Fruit fly (Drosophila melanogaster) whole organism, embryonic: ENCODE data around the gene WASp.

ENCODE experiments used
- B-H2 ChIP-seq: fragments of 200-800 bp; sonication (Bioruptor generic); optimal IDR thresholded peaks from 2 replicates; lab custom pipeline; 2018; ENCODE audit warnings: missing biosample characterization, mild to moderate bottlenecking, missing genetic modification characterization
- BtbVII ChIP-seq: fragments of 200-800 bp; sonication (Bioruptor generic); optimal IDR thresholded peaks from 3 replicates; lab custom pipeline; 2017; ENCODE audit warnings: missing biosample characterization, mild to moderate bottlenecking, missing genetic modification characterization
- CG10543 ChIP-seq: fragments of 200-800 bp; sonication (Bioruptor generic); optimal IDR thresholded peaks from 3 replicates; lab custom pipeline; 2017; ENCODE audit warnings: missing biosample characterization, mild to moderate bottlenecking, missing genetic modification characterization, moderate library complexity
- CG11247 ChIP-seq: fragments of 200-800 bp; sonication (Bioruptor generic); IDR thresholded peaks from 2 replicates; pipeline ENCODE4 v1.3.6; 2022; ENCODE audit warnings: missing biosample characterization, missing genetic modification characterization
- CG13296 ChIP-seq: fragments of 200-800 bp; sonication (Bioruptor generic); optimal IDR thresholded peaks from 3 replicates; lab custom pipeline; 2018; ENCODE audit warnings: missing biosample characterization, mild to moderate bottlenecking, missing genetic modification characterization
- CG15479 ChIP-seq: fragments of 200-800 bp; sonication (Bioruptor generic); optimal IDR thresholded peaks from 3 replicates; lab custom pipeline; 2019; ENCODE audit warnings: missing biosample characterization, mild to moderate bottlenecking, missing genetic modification characterization, moderate library complexity
- CG17612 ChIP-seq: fragments of 200-800 bp; sonication (Bioruptor generic); IDR thresholded peaks from 2 replicates; pipeline ENCODE4 v1.3.6; 2022; ENCODE audit warnings: missing biosample characterization, missing genetic modification characterization
- CG18011 ChIP-seq: fragments of 200-800 bp; sonication (Bioruptor generic); optimal IDR thresholded peaks from 2 replicates; lab custom pipeline; 2017; ENCODE audit warnings: missing biosample characterization, missing genetic modification characterization, mild to moderate bottlenecking, moderate library complexity, missing genotype
- CG18262 ChIP-seq: fragments of 200-800 bp; optimal IDR thresholded peaks from 3 replicates; lab custom pipeline; 2019; ENCODE audit warnings: missing biosample characterization, mild to moderate bottlenecking, missing genetic modification characterization, moderate library complexity
- CG2678 ChIP-seq: fragments of 200-800 bp; sonication (Bioruptor generic); optimal IDR thresholded peaks from 3 replicates; lab custom pipeline; 2019; ENCODE audit warnings: missing biosample characterization, mild to moderate bottlenecking, missing genetic modification characterization, moderate library complexity
- CG30020 ChIP-seq: fragments of 200-800 bp; optimal IDR thresholded peaks from 2 replicates; lab custom pipeline; 2019; ENCODE audit warnings: missing biosample characterization, mild to moderate bottlenecking, missing genetic modification characterization, moderate library complexity
- CG4707 ChIP-seq: fragments of 200-800 bp; sonication (Bioruptor generic); optimal IDR thresholded peaks from 2 replicates; lab custom pipeline; 2018; ENCODE audit warnings: missing biosample characterization, mild to moderate bottlenecking, missing genetic modification characterization, moderate library complexity
- CG6175 ChIP-seq: fragments of 200-800 bp; sonication (Bioruptor generic); IDR thresholded peaks from 3 replicates; pipeline ENCODE4 v1.3.6; 2022; ENCODE audit warnings: missing biosample characterization, missing genetic modification characterization
- CG7839 ChIP-seq: fragments of 200-800 bp; sonication (Bioruptor generic); optimal IDR thresholded peaks from 3 replicates; lab custom pipeline; 2018; ENCODE audit warnings: missing biosample characterization, mild to moderate bottlenecking, missing genetic modification characterization, moderate library complexity
- Chrac-16 ChIP-seq: fragments of 200-800 bp; sonication (Bioruptor generic); optimal IDR thresholded peaks from 3 replicates; lab custom pipeline; 2016; ENCODE audit warnings: missing biosample characterization, missing genetic modification characterization
- Dip3 ChIP-seq: fragments of 200-800 bp; sonication (Bioruptor generic); optimal IDR thresholded peaks from 3 replicates; lab custom pipeline; 2016; ENCODE audit warnings: missing biosample characterization, missing genetic modification characterization
- Doc3 ChIP-seq: fragments of 200-800 bp; sonication (Bioruptor generic); IDR thresholded peaks from 3 replicates; pipeline ENCODE4 v1.3.6; 2022; ENCODE audit warnings: missing biosample characterization, missing genetic modification characterization; ENCODE audit not compliant: partially characterized antibody
- E2f1 ChIP-seq: fragments of 200-800 bp; sonication (Bioruptor generic); IDR thresholded peaks from 2 replicates; pipeline ENCODE4 v1.3.6; 2022; ENCODE audit warnings: missing biosample characterization, missing genetic modification characterization
- H2.0 ChIP-seq: fragments of 200-800 bp; sonication (Bioruptor generic); IDR thresholded peaks from 2 replicates; pipeline ENCODE4 v1.3.6; 2022; ENCODE audit warnings: missing biosample characterization, missing genetic modification characterization
- HLH54F ChIP-seq: fragments of 200-800 bp; sonication (Bioruptor generic); optimal IDR thresholded peaks from 3 replicates; lab custom pipeline; 2016; ENCODE audit warnings: missing biosample characterization, missing genetic modification characterization
- Hr3 ChIP-seq: fragments of 200-800 bp; sonication (Bioruptor generic); optimal IDR thresholded peaks from 3 replicates; lab custom pipeline; 2016; ENCODE audit warnings: missing biosample characterization, missing genetic modification characterization
- Jarid2 ChIP-seq: fragments of 200-800 bp; sonication (Bioruptor generic); optimal IDR thresholded peaks from 3 replicates; lab custom pipeline; 2017; ENCODE audit warnings: mild to moderate bottlenecking, missing biosample characterization, missing genetic modification reagents, missing genetic modification characterization
- Lim3 ChIP-seq: fragments of 200-800 bp; sonication (Bioruptor generic); IDR thresholded peaks from 2 replicates; pipeline ENCODE4 v1.3.6; 2022; ENCODE audit warnings: missing biosample characterization, missing genetic modification characterization
- Neu2 ChIP-seq: fragments of 200-800 bp; sonication (Bioruptor generic); optimal IDR thresholded peaks from 3 replicates; lab custom pipeline; 2016; ENCODE audit warnings: missing biosample characterization, missing genetic modification characterization, borderline replicate concordance
- Pdp1 ChIP-seq, 2 experiments: fragments of 200-800 bp; sonication (Bioruptor generic); optimal IDR thresholded peaks; 3 replicates each; lab custom pipeline; 2016; ENCODE audit warnings: missing biosample characterization in 2 of 2, missing genetic modification characterization in 2 of 2, mild to moderate bottlenecking in 1 of 2, moderate library complexity in 1 of 2
- Ptx1 ChIP-seq: fragments of 200-800 bp; sonication (Bioruptor generic); IDR thresholded peaks from 2 replicates; pipeline ENCODE4 v1.3.6; 2022; ENCODE audit warnings: missing biosample characterization, missing genetic modification characterization
- Six4 ChIP-seq: fragments of 200-800 bp; sonication (Bioruptor generic); optimal IDR thresholded peaks from 2 replicates; lab custom pipeline; 2016; ENCODE audit warnings: missing biosample characterization, missing genetic modification characterization
- Taf1 ChIP-seq: fragments of 200-800 bp; sonication (Bioruptor generic); IDR thresholded peaks from 2 replicates; pipeline ENCODE4 v1.3.6; 2022; ENCODE audit warnings: missing biosample characterization, missing genetic modification characterization
- ab ChIP-seq: fragments of 200-800 bp; sonication (Bioruptor generic); optimal IDR thresholded peaks from 2 replicates; lab custom pipeline; 2016; ENCODE audit warnings: missing biosample characterization, missing genetic modification characterization
- al ChIP-seq: fragments of 200-800 bp; sonication (Bioruptor generic); IDR thresholded peaks from 2 replicates; pipeline ENCODE4 v1.3.6; 2022; ENCODE audit warnings: missing biosample characterization, missing genetic modification characterization
- ash1 ChIP-seq: fragments of 200-800 bp; sonication (Bioruptor generic); optimal IDR thresholded peaks from 2 replicates; lab custom pipeline; 2018; ENCODE audit warnings: missing biosample characterization, mild to moderate bottlenecking, missing genetic modification characterization
- bab2 ChIP-seq: fragments of 200-800 bp; sonication (Bioruptor generic); optimal IDR thresholded peaks from 2 replicates; lab custom pipeline; 2016; ENCODE audit warnings: missing biosample characterization, missing genetic modification characterization
- croc ChIP-seq: fragments of 200-800 bp; sonication (Bioruptor generic); conservative IDR thresholded peaks from 3 replicates; pipeline ENCODE4 v1.3.6; 2022; ENCODE audit warnings: missing biosample characterization, missing genetic modification characterization
- grau ChIP-seq: fragments of 200-800 bp; optimal IDR thresholded peaks from 3 replicates; lab custom pipeline; 2019; ENCODE audit warnings: missing biosample characterization, mild to moderate bottlenecking, missing genetic modification characterization, moderate library complexity
- her ChIP-seq: fragments of 200-800 bp; sonication (Bioruptor generic); optimal IDR thresholded peaks from 2 replicates; lab custom pipeline; 2016; ENCODE audit warnings: missing biosample characterization, missing genetic modification characterization
- nerfin-1 ChIP-seq: fragments of 200-800 bp; sonication (Bioruptor generic); optimal IDR thresholded peaks from 3 replicates; lab custom pipeline; 2019; ENCODE audit warnings: missing biosample characterization, mild to moderate bottlenecking, missing genetic modification characterization, moderate library complexity
- otp ChIP-seq: fragments of 200-800 bp; sonication (Bioruptor generic); IDR thresholded peaks from 3 replicates; pipeline ENCODE4, ENCODE4 v1.3.6; 2022; ENCODE audit warnings: missing biosample characterization, missing genetic modification characterization
- sna ChIP-seq: fragments of 200-800 bp; sonication (Bioruptor generic); IDR thresholded peaks from 2 replicates; pipeline ENCODE4 v1.3.6; 2022; ENCODE audit warnings: missing biosample characterization, missing genetic modification characterization; ENCODE audit not compliant: partially characterized antibody
- stwl ChIP-seq: fragments of 200-800 bp; sonication (Bioruptor generic); optimal IDR thresholded peaks from 3 replicates; lab custom pipeline; 2018; ENCODE audit warnings: missing biosample characterization, mild to moderate bottlenecking, missing genetic modification characterization, moderate library complexity
- sug ChIP-seq: fragments of 200-800 bp; optimal IDR thresholded peaks from 2 replicates; lab custom pipeline; 2019; ENCODE audit warnings: missing biosample characterization, mild to moderate bottlenecking, missing genetic modification characterization, moderate library complexity
- tgo ChIP-seq: fragments of 200-800 bp; sonication (Bioruptor generic); IDR thresholded peaks from 3 replicates; pipeline ENCODE4 v1.3.6; 2022; ENCODE audit warnings: missing biosample characterization, missing genetic modification characterization
- trh ChIP-seq: fragments of 200-800 bp; sonication (Bioruptor generic); optimal IDR thresholded peaks from 2 replicates; lab custom pipeline; 2016; ENCODE audit warnings: missing biosample characterization, missing genetic modification characterization
- wor ChIP-seq: fragments of 200-800 bp; sonication (Bioruptor generic); IDR thresholded peaks from 2 replicates; pipeline ENCODE4 v1.3.6; 2022; ENCODE audit warnings: missing biosample characterization, missing genetic modification characterization
- zen ChIP-seq: fragments of 200-800 bp; sonication (Bioruptor generic); optimal IDR thresholded peaks from 3 replicates; lab custom pipeline; 2018; ENCODE audit warnings: missing biosample characterization, mild to moderate bottlenecking, missing genetic modification characterization, moderate library complexity

WASp gene

DNA sequence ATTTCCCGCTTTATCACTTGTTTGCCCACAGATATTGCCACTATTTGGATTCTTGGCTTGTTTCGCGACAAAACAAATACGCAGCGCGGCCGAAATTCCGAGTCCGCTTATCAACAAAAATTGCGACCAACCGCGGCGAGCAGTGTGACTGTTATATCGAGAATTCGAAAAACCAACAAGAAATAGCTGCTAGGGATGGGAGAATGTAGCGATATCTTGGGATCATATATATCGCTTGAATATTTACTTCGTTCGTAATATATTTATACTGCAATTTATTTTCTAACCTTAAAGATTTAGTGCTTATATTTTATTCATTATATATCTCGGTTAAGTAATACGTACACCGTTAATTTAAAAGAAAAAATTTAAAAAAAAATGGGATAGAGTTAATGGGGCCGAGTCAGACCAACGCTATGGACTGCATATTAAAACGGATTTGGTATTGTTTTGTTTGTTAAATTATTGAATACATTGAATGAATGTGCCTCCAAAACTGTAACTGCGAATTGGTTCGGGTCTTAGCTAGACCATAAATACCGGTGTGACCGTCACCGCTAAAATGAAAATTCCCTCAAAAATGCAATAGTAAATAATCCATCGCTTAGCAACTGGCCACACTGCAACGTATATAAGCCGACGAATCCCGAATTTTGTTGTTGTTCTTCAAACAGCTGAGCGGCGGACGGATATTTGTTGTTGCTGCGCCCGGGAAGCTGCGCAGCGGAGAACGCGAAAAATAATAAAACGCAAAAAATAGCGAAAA lies 13.0 kb upstream of the WASp start, which contains the start of the genes Apc and spg (continued):
- TF ChIP-seq al (GFP tag; lab: Robert Waterston, UW) (0 out of 2 replicates have a peak, but pooled peaks have one; percentile 10), ab (no peak), BtbVII (GFP tag; lab: Kevin White, UChicago) (peak; percentile 74), Hr3 (GFP tag; lab: Kevin White, UChicago) (peak; percentile 15), CG4707 (GFP tag; lab: Kevin White, UChicago) (peak; percentile 71), CG7839 (tag; lab: Kevin White, UChicago) (peak; percentile 8), Doc3 (GFP tag; lab: Robert Waterston, UW) (peak; percentile 68), E2f1 (GFP tag; lab: Robert Waterston, UW) (peak; percentile 50; the same call in 1 of the 2 replicates), CG13296 (GFP tag; lab: Kevin White, UChicago) (peak; percentile 56), Dip3 (GFP tag; lab: Kevin White, UChicago) (no peak), CG11247 (GFP tag; lab: Robert Waterston, UW) (peak; percentile 42; the same call in 1 of the 2 replicates), Ptx1 (no peak; the same call in 1 of the 2 replicates), Jarid2 (GFP tag; lab: Kevin White, UChicago) (peak; percentile 86), stwl (peak; percentile 34), B-H2 (GFP tag; lab: Kevin White, UChicago) (peak; percentile 16), CG17612 (GFP tag; lab: Robert Waterston, UW) (no peak), grau (tag; lab: Kevin White, UChicago) (peak; percentile 31), CG6175 (GFP tag; lab: Robert Waterston, UW) (no peak), CG2678 (tag; lab: Kevin White, UChicago) (peak; percentile 60), Taf1 (GFP tag; lab: Robert Waterston, UW) (no peak), nerfin-1 (tag; lab: Kevin White, UChicago) (peak; percentile 42), Lim3 (GFP tag; lab: Robert Waterston, UW) (no peak), wor (GFP tag; lab: Robert Waterston, UW) (no peak), ash1 (GFP tag; lab: Kevin White, UChicago) (peak; percentile 29), sna (GFP tag; lab: Robert Waterston, UW) (peak; percentile 77), sug (tag; lab: Kevin White, UChicago) (peak; percentile 93), CG15479 (GFP tag; lab: Kevin White, UChicago) (peak; percentile 89), H2.0 (GFP tag; lab: Robert Waterston, UW) (no peak), Neu2 (GFP tag; lab: Kevin White, UChicago) (no peak), zen (tag; lab: Kevin White, UChicago) (no peak), HLH54F (GFP tag; lab: Kevin White, UChicago) (peak; percentile 46), tgo (GFP tag; lab: Robert Waterston, UW) (no peak), CG18262 (tag; lab: Kevin White, UChicago) (peak; percentile 44), CG10543 (GFP tag; lab: Kevin White, UChicago) (peak; percentile 71), bab2 (GFP tag; lab: Kevin White, UChicago) (peak; percentile 64), CG30020 (tag; lab: Kevin White, UChicago) (peak; percentile 25), Six4 (GFP tag; lab: Kevin White, UChicago) (no peak), CG18011 (GFP tag; lab: Kevin White, UChicago) (no peak), trh (no peak), otp (GFP tag; lab: Robert Waterston, UW) (0 out of 3 replicates have a peak, but pooled peaks have one; percentile 26), Pdp1 (GFP tag; optimal IDR thresholded peaks at IDR 0.05; lab: Kevin White, UChicago) (peak; percentile 25 to 49), croc (GFP tag; lab: Robert Waterston, UW) (no peak), her (GFP tag; lab: Kevin White, UChicago) (peak; percentile 34), Chrac-16 (GFP tag; lab: Kevin White, UChicago) (peak; percentile 8)
